Worm (Caenorhabditis elegans): Measurements from ENCODE around the gene cpsf-1.

DNA sequence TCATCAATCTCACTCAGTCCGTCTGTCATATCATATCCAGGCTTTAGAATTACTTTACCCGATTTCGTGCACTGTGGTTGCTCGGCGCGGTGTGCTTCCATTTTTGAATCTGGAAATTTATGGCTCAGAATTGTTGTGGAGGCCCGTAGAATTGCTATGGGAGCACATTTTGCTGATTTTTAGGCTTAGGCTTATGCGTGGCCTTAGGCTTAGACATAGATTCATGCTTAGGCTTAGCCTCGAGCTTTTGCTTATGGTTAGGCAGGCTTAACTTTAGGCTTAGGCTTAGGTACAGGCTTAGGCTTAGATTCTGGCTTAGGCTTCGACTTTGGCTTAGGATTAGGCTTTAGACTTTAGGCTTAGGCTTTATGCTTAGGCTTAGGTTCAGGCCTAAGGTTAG is 60.5 kb downstream of the cpsf-1 start, which contains the start of gene Y76B12C.4:
- TF ChIP-seq B0019.2 (GFP tag; conservative IDR thresholded peaks at IDR 0.05) (no peak), nfya-2 (GFP tag; IDR thresholded peaks at IDR 0.05) (no peak), unc-130 (GFP tag; optimal IDR thresholded peaks at IDR 0.05) (no peak), rec-8 (tag; optimal IDR thresholded peaks at IDR 0.05) (no peak), ceh-58 (GFP tag; IDR thresholded peaks at IDR 0.05) (no peak)

Measured in whole organism, young adult.